Worm (Caenorhabditis elegans) whole organism, L1 larva: Measurements from ENCODE around the gene sri-21.
"Not testable (repeated sequence)": the region's sequence is repeated elsewhere in the genome, so short reads cannot be mapped to it uniquely, and the experiment has no call there.

Experiments used
- fkh-4 ChIP-seq: sonication (generic microtip); optimal IDR thresholded peaks from 2 replicates; lab custom pipeline; 2016; ENCODE audit warnings: missing compliant biosample characterization, missing genetic modification characterization, borderline replicate concordance
- lin-13 ChIP-seq: fragments of 150-350 bp; optimal IDR thresholded peaks from 2 replicates; lab custom pipeline; 2014; ENCODE audit warnings: missing biosample characterization, missing genetic modification reagents, missing genetic modification characterization
- lin-39 ChIP-seq: fragments of 150-350 bp; optimal IDR thresholded peaks from 2 replicates; lab custom pipeline; 2014; ENCODE audit warnings: missing biosample characterization, missing genetic modification reagents, missing genetic modification characterization
- nhr-12 ChIP-seq: sonication (generic microtip); optimal IDR thresholded peaks from 2 replicates; lab custom pipeline; 2017; ENCODE audit warnings: missing biosample characterization, missing genetic modification characterization
- nhr-237 ChIP-seq: fragments of 150-350 bp; optimal IDR thresholded peaks from 2 replicates; lab custom pipeline; 2014; ENCODE audit warnings: missing biosample characterization, missing genetic modification characterization
- pqm-1 ChIP-seq: sonication (generic microtip); optimal IDR thresholded peaks from 3 replicates; lab custom pipeline; 2017; ENCODE audit warnings: missing biosample characterization, missing genetic modification characterization
- skn-1 ChIP-seq: fragments of 150-350 bp; optimal IDR thresholded peaks from 2 replicates; lab custom pipeline; 2014; ENCODE audit warnings: missing biosample characterization, missing genetic modification characterization
- sptf-1 ChIP-seq: fragments of 150-350 bp; optimal IDR thresholded peaks from 2 replicates; lab custom pipeline; 2014; ENCODE audit warnings: missing biosample characterization, missing genetic modification characterization
- tbx-2 ChIP-seq: sonication (generic microtip); optimal IDR thresholded peaks from 2 replicates; lab custom pipeline; 2016; ENCODE audit warnings: missing genetic modification characterization, missing compliant biosample characterization
- unc-130 ChIP-seq: fragments of 150-350 bp; optimal IDR thresholded peaks from 2 replicates; lab custom pipeline; 2017; ENCODE audit warnings: missing biosample characterization, missing genetic modification characterization, inconsistent platforms
- unc-62 ChIP-seq: fragments of 150-350 bp; optimal IDR thresholded peaks from 2 replicates; lab custom pipeline; 2014; ENCODE audit warnings: missing biosample characterization, missing genetic modification reagents, missing genetic modification characterization
- xbp-1 ChIP-seq: sonication (generic microtip); optimal IDR thresholded peaks from 2 replicates; lab custom pipeline; 2016; ENCODE audit warnings: missing genetic modification characterization, missing compliant biosample characterization

- TF ChIP-seq fkh-4 (tag; lab: Kevin White, UChicago); unc-62 (GFP tag; lab: Kevin White, UChicago); sptf-1 (tag; lab: Kevin White, UChicago); nhr-237 (tag; lab: Kevin White, UChicago); pqm-1 (tag; lab: Kevin White, UChicago); unc-130; lin-39 (tag; lab: Kevin White, UChicago); tbx-2; xbp-1 (tag; lab: Kevin White, UChicago); skn-1 (tag; lab: Kevin White, UChicago); nhr-12 (tag; lab: Kevin White, UChicago); lin-13 (GFP tag; lab: Kevin White, UChicago): not testable (repeated sequence)
Observed at ce11 chrV:3562824-3563223, 13.2 kb downstream of the sri-21 start, which contains the start of gene T24A6.16.
